Worm (Caenorhabditis elegans) whole organism, mixed stage, embryonic: ENCODE data around the gene F44A6.3.

Experiments
- elt-1 ChIP-seq: sonication (generic microtip); optimal IDR thresholded peaks from 2 replicates; lab custom pipeline; 2017; ENCODE audit warnings: missing genetic modification characterization, mild to moderate bottlenecking, missing compliant biosample characterization, antibody characterized with exemption, moderate library complexity, borderline replicate concordance; ENCODE audit not compliant: insufficient read depth
- lin-13 ChIP-seq: fragments of 150-350 bp; optimal IDR thresholded peaks from 2 replicates; lab custom pipeline; 2014; ENCODE audit warnings: missing biosample characterization, missing genetic modification characterization
- unc-39 ChIP-seq: fragments of 150-350 bp; optimal IDR thresholded peaks from 2 replicates; lab custom pipeline; 2014; ENCODE audit warnings: missing biosample characterization, missing genetic modification characterization
- zip-8 ChIP-seq: fragments of 150-350 bp; optimal IDR thresholded peaks from 2 replicates; lab custom pipeline; 2014; ENCODE audit warnings: missing biosample characterization, missing genetic modification characterization

ce11 chrX:10245617-10246016 is 33.0 kb downstream of the F44A6.3 start:
- TF ChIP-seq lin-13 (no peak), elt-1 (tag; lab: Kevin White, UChicago) (no peak), zip-8 (no peak), unc-39 (tag; lab: Kevin White, UChicago) (no peak)
